Fruit fly (Drosophila melanogaster) whole organism, embryonic: Measurements from ENCODE around the gene CG11726.

Experiments
- Adf1 ChIP-seq: fragments of 200-800 bp; sonication (Bioruptor generic); IDR thresholded peaks from 2 replicates; pipeline ENCODE4 v1.3.6; 2022; ENCODE audit warnings: missing biosample characterization, missing genetic modification characterization
- Asciz ChIP-seq: fragments of 200-800 bp; sonication (Bioruptor generic); optimal IDR thresholded peaks from 2 replicates; lab custom pipeline; 2017; ENCODE audit warnings: missing biosample characterization, mild to moderate bottlenecking, missing genetic modification characterization, missing genetic modification reagents
- Blimp-1 ChIP-seq: fragments of 200-800 bp; sonication (Bioruptor generic); optimal IDR thresholded peaks from 3 replicates; lab custom pipeline; 2018; ENCODE audit warnings: missing biosample characterization, missing genetic modification characterization, mild to moderate bottlenecking, moderate library complexity, missing genetic modification reagents
- CG1024 ChIP-seq: fragments of 200-800 bp; sonication (Bioruptor generic); IDR thresholded peaks from 2 replicates; pipeline ENCODE4 v1.3.6; 2022; ENCODE audit warnings: missing biosample characterization, missing genetic modification characterization
- CG12104 ChIP-seq: fragments of 200-800 bp; sonication (Bioruptor generic); optimal IDR thresholded peaks from 3 replicates; lab custom pipeline; 2016; ENCODE audit warnings: missing biosample characterization, missing genetic modification characterization
- CG13296 ChIP-seq: fragments of 200-800 bp; sonication (Bioruptor generic); optimal IDR thresholded peaks from 3 replicates; lab custom pipeline; 2018; ENCODE audit warnings: missing biosample characterization, mild to moderate bottlenecking, missing genetic modification characterization
- CG15073 ChIP-seq: fragments of 200-800 bp; sonication (Bioruptor generic); optimal IDR thresholded peaks from 2 replicates; lab custom pipeline; 2016; ENCODE audit warnings: missing biosample characterization, missing genetic modification characterization
- CG16863 ChIP-seq: fragments of 200-800 bp; sonication (Bioruptor generic); optimal IDR thresholded peaks from 3 replicates; lab custom pipeline; 2016; ENCODE audit warnings: missing biosample characterization, missing genetic modification characterization
- CG17568 ChIP-seq: fragments of 200-800 bp; sonication (Bioruptor generic); optimal IDR thresholded peaks from 2 replicates; lab custom pipeline; 2018; ENCODE audit warnings: missing biosample characterization, mild to moderate bottlenecking, missing genetic modification characterization, moderate library complexity
- CG17802 ChIP-seq: fragments of 200-800 bp; sonication (Bioruptor generic); optimal IDR thresholded peaks from 2 replicates; lab custom pipeline; 2018; ENCODE audit warnings: missing biosample characterization, mild to moderate bottlenecking, missing genetic modification characterization, moderate library complexity
- CG18764 ChIP-seq: fragments of 200-800 bp; sonication (Bioruptor generic); optimal IDR thresholded peaks from 3 replicates; lab custom pipeline; 2016; ENCODE audit warnings: missing biosample characterization, missing genetic modification characterization
- CG2712 ChIP-seq: fragments of 200-800 bp; optimal IDR thresholded peaks from 3 replicates; lab custom pipeline; 2019; ENCODE audit warnings: missing biosample characterization, mild to moderate bottlenecking, missing genetic modification characterization, moderate library complexity
- CG30403 ChIP-seq: fragments of 200-800 bp; sonication (Bioruptor generic); optimal IDR thresholded peaks from 3 replicates; lab custom pipeline; 2016; ENCODE audit warnings: missing biosample characterization, missing genetic modification characterization
- CG33557 ChIP-seq: fragments of 200-800 bp; sonication (Bioruptor generic); optimal IDR thresholded peaks from 2 replicates; lab custom pipeline; 2019; ENCODE audit warnings: missing biosample characterization, mild to moderate bottlenecking, missing genetic modification characterization, moderate library complexity
- CG4730 ChIP-seq: fragments of 200-800 bp; sonication (Bioruptor generic); IDR thresholded peaks from 2 replicates; pipeline ENCODE4 v1.3.6; 2022; ENCODE audit warnings: missing biosample characterization, missing genetic modification characterization
- CG6689 ChIP-seq: fragments of 200-800 bp; sonication (Bioruptor generic); IDR thresholded peaks from 2 replicates; pipeline ENCODE4 v1.3.6; 2022; ENCODE audit warnings: missing biosample characterization, missing genetic modification characterization
- CG8359 ChIP-seq: fragments of 200-800 bp; sonication (Bioruptor generic); optimal IDR thresholded peaks from 2 replicates; lab custom pipeline; 2017; ENCODE audit warnings: missing biosample characterization, mild to moderate bottlenecking, missing genetic modification characterization, borderline replicate concordance
- CG8924 ChIP-seq: fragments of 200-800 bp; optimal IDR thresholded peaks from 3 replicates; lab custom pipeline; 2019; ENCODE audit warnings: missing biosample characterization, mild to moderate bottlenecking, missing genetic modification characterization, moderate library complexity
- Drgx ChIP-seq: fragments of 200-800 bp; sonication (Bioruptor generic); IDR thresholded peaks from 2 replicates; pipeline ENCODE4 v1.3.6; 2022; ENCODE audit warnings: missing biosample characterization, missing genetic modification characterization
- E2f1 ChIP-seq: fragments of 200-800 bp; sonication (Bioruptor generic); IDR thresholded peaks from 2 replicates; pipeline ENCODE4 v1.3.6; 2022; ENCODE audit warnings: missing biosample characterization, missing genetic modification characterization
- Hr3 ChIP-seq: fragments of 200-800 bp; sonication (Bioruptor generic); optimal IDR thresholded peaks from 3 replicates; lab custom pipeline; 2016; ENCODE audit warnings: missing biosample characterization, missing genetic modification characterization
- Hr78 ChIP-seq, 2 experiments: fragments of 200-800 bp in 1 of 2; fragments of >200 bp in 1 of 2; sonication (Bioruptor generic) in 1 of 2; optimal IDR thresholded peaks; 2 replicates each; lab custom pipeline; 2017 to 2019; ENCODE audit warnings: missing biosample characterization in 2 of 2, missing genetic modification characterization in 2 of 2, mild to moderate bottlenecking in 1 of 2, moderate library complexity in 1 of 2
- Oaz ChIP-seq: fragments of 200-800 bp; sonication (Bioruptor generic); IDR thresholded peaks from 2 replicates; pipeline ENCODE4 v1.3.6; 2022; ENCODE audit warnings: missing biosample characterization, missing genetic modification characterization
- Oli ChIP-seq: fragments of 200-800 bp; sonication (Bioruptor generic); optimal IDR thresholded peaks from 2 replicates; lab custom pipeline; 2018; ENCODE audit warnings: missing biosample characterization, mild to moderate bottlenecking, missing genetic modification characterization, moderate library complexity
- Pdp1 ChIP-seq, 2 experiments: fragments of 200-800 bp; sonication (Bioruptor generic); optimal IDR thresholded peaks; 3 replicates each; lab custom pipeline; 2016; ENCODE audit warnings: missing biosample characterization in 2 of 2, missing genetic modification characterization in 2 of 2, mild to moderate bottlenecking in 1 of 2, moderate library complexity in 1 of 2
- Rx ChIP-seq: fragments of 200-800 bp; sonication (Bioruptor generic); IDR thresholded peaks from 2 replicates; pipeline ENCODE4 v1.3.6; 2022; ENCODE audit warnings: missing biosample characterization, missing genetic modification characterization
- Taf1 ChIP-seq: fragments of 200-800 bp; sonication (Bioruptor generic); IDR thresholded peaks from 2 replicates; pipeline ENCODE4 v1.3.6; 2022; ENCODE audit warnings: missing biosample characterization, missing genetic modification characterization
- Vsx1 ChIP-seq: fragments of 200-800 bp; sonication (Bioruptor generic); optimal IDR thresholded peaks from 2 replicates; lab custom pipeline; 2017; ENCODE audit warnings: missing biosample characterization, mild to moderate bottlenecking, missing genetic modification characterization, missing genetic modification reagents
- ci ChIP-seq: fragments of 200-800 bp; sonication (Bioruptor generic); IDR thresholded peaks from 3 replicates; pipeline ENCODE4 v1.3.6; 2022; ENCODE audit warnings: missing biosample characterization, missing genetic modification characterization
- crol ChIP-seq: fragments of 200-800 bp; sonication (Bioruptor generic); IDR thresholded peaks from 2 replicates; pipeline ENCODE4 v1.3.6; 2022; ENCODE audit warnings: missing biosample characterization, missing genetic modification characterization
- eyg ChIP-seq: fragments of 200-800 bp; sonication (Bioruptor generic); optimal IDR thresholded peaks from 3 replicates; lab custom pipeline; 2016; ENCODE audit warnings: missing biosample characterization, missing genetic modification characterization
- fd64A ChIP-seq: fragments of 200-800 bp; sonication (Bioruptor generic); optimal IDR thresholded peaks from 3 replicates; lab custom pipeline; 2018; ENCODE audit warnings: missing biosample characterization, mild to moderate bottlenecking, missing genetic modification characterization
- fru ChIP-seq: fragments of >200 bp; optimal IDR thresholded peaks from 2 replicates; lab custom pipeline; 2017
- gfzf ChIP-seq: fragments of 200-800 bp; sonication (Bioruptor generic); optimal IDR thresholded peaks from 2 replicates; lab custom pipeline; 2016; ENCODE audit warnings: missing biosample characterization, mild to moderate bottlenecking, missing genetic modification characterization, moderate library complexity
- grn ChIP-seq: fragments of 200-800 bp; sonication (Bioruptor generic); optimal IDR thresholded peaks from 3 replicates; lab custom pipeline; 2017; ENCODE audit warnings: missing biosample characterization, missing genetic modification characterization
- her ChIP-seq: fragments of 200-800 bp; sonication (Bioruptor generic); optimal IDR thresholded peaks from 2 replicates; lab custom pipeline; 2016; ENCODE audit warnings: missing biosample characterization, missing genetic modification characterization
- hkb ChIP-seq, 2 experiments: fragments of 200-800 bp in 1 of 2; fragments of >200 bp in 1 of 2; sonication (Bioruptor generic) in 1 of 2; IDR thresholded peaks in 1 of 2; optimal IDR thresholded peaks in 1 of 2; 2 replicates each; pipeline versions ENCODE4 v1.3.6 to Lab custom; 2017 to 2022; ENCODE audit warnings: missing biosample characterization in 1 of 2, missing genetic modification characterization in 1 of 2
- kni ChIP-seq: fragments of 200-800 bp; sonication (Bioruptor generic); optimal IDR thresholded peaks from 3 replicates; lab custom pipeline; 2017; ENCODE audit warnings: mild to moderate bottlenecking, missing biosample characterization, missing genetic modification reagents, missing genetic modification characterization
- pan ChIP-seq, 4 experiments: fragments of >200 bp in 3 of 4; fragments of 200-800 bp in 1 of 4; sonication (Bioruptor generic) in 1 of 4; optimal IDR thresholded peaks in 3 of 4; IDR thresholded peaks in 1 of 4; 2 replicates each; pipeline versions ENCODE4 v1.3.6 to Lab custom; 2017 to 2022; ENCODE audit warnings: missing biosample characterization in 2 of 4, missing genetic modification characterization in 2 of 4, mixed read lengths in 1 of 4
- pb ChIP-seq: fragments of 200-800 bp; sonication (Bioruptor generic); optimal IDR thresholded peaks from 3 replicates; lab custom pipeline; 2016; ENCODE audit warnings: missing biosample characterization, missing genetic modification characterization
- pzg ChIP-seq: fragments of 200-800 bp; sonication (Bioruptor generic); optimal IDR thresholded peaks from 3 replicates; lab custom pipeline; 2018; ENCODE audit warnings: missing biosample characterization, mild to moderate bottlenecking, missing genetic modification characterization, moderate library complexity
- row ChIP-seq: fragments of 200-800 bp; sonication (Bioruptor generic); IDR thresholded peaks from 3 replicates; pipeline ENCODE4 v1.3.6; 2022; ENCODE audit warnings: missing biosample characterization, missing genetic modification characterization
- salm ChIP-seq: fragments of 200-800 bp; sonication (Bioruptor generic); optimal IDR thresholded peaks from 2 replicates; lab custom pipeline; 2018; ENCODE audit warnings: missing biosample characterization, mild to moderate bottlenecking, missing genetic modification characterization
- slbo ChIP-seq: fragments of 200-800 bp; sonication (Bioruptor generic); IDR thresholded peaks from 2 replicates; pipeline ENCODE4 v1.3.6; 2022; ENCODE audit warnings: missing biosample characterization, missing genetic modification characterization
- slp2 ChIP-seq: fragments of 200-800 bp; sonication (Bioruptor generic); optimal IDR thresholded peaks from 2 replicates; lab custom pipeline; 2016; ENCODE audit warnings: missing biosample characterization, missing genetic modification characterization
- tio ChIP-seq: fragments of 200-800 bp; sonication (Bioruptor generic); optimal IDR thresholded peaks from 2 replicates; lab custom pipeline; 2017; ENCODE audit warnings: missing biosample characterization, missing genetic modification characterization, inconsistent platforms
- wor ChIP-seq: fragments of 200-800 bp; sonication (Bioruptor generic); IDR thresholded peaks from 2 replicates; pipeline ENCODE4 v1.3.6; 2022; ENCODE audit warnings: missing biosample characterization, missing genetic modification characterization
- zfh2 ChIP-seq: fragments of 200-800 bp; sonication (Bioruptor generic); optimal IDR thresholded peaks from 2 replicates; lab custom pipeline; 2016; ENCODE audit warnings: missing biosample characterization, missing genetic modification characterization

The CG11726 gene

dm6 chr3L:11348971-11349907 is 45.3 kb upstream of the CG11726 start (continued):
- peak; percentile 52 for TF ChIP-seq CG33557
- no peak for TF ChIP-seq Pdp1 (GFP tag; optimal IDR thresholded peaks at IDR 0.05; lab: Kevin White, UChicago)
- peak; percentile 77 for TF ChIP-seq Blimp-1 (GFP tag; lab: Kevin White, UChicago)
- peak; percentile 91 for TF ChIP-seq row (GFP tag; lab: Robert Waterston, UW)
- no peak for TF ChIP-seq eyg (GFP tag; lab: Kevin White, UChicago)
- TF ChIP-seq CG4730 (GFP tag; lab: Robert Waterston, UW) = peak; percentile 82
- TF ChIP-seq CG2712 (tag; lab: Kevin White, UChicago) = peak; percentile 86
- peak; percentile 88 for TF ChIP-seq E2f1
- TF ChIP-seq Taf1 (GFP tag; lab: Robert Waterston, UW) = peak; percentile 71
- TF ChIP-seq pzg (GFP tag; lab: Kevin White, UChicago) = no peak
- peak; percentile 91 for TF ChIP-seq ci (GFP tag; lab: Robert Waterston, UW)
- no peak for TF ChIP-seq CG16863
- TF ChIP-seq hkb (optimal IDR thresholded peaks at IDR 0.05; lab: Kevin White, UChicago) = no peak
- peak; percentile 96 for TF ChIP-seq hkb (GFP tag; IDR thresholded peaks at IDR 0.05; lab: Robert Waterston, UW)
- no peak for TF ChIP-seq gfzf (GFP tag; lab: Kevin White, UChicago)
- TF ChIP-seq CG17802 (tag; lab: Kevin White, UChicago) = peak; percentile 60
- TF ChIP-seq CG30403 (GFP tag; lab: Kevin White, UChicago) = peak; percentile 70
- peak; percentile 61 for TF ChIP-seq CG1024 (GFP tag; lab: Robert Waterston, UW)
- TF ChIP-seq CG13296 (GFP tag; lab: Kevin White, UChicago) = peak; percentile 91
- TF ChIP-seq Oaz (GFP tag; lab: Robert Waterston, UW) = peak; percentile 71
- TF ChIP-seq CG8924 (tag; lab: Kevin White, UChicago) = peak; percentile 88
- TF ChIP-seq kni (GFP tag; lab: Kevin White, UChicago) = peak; percentile 77
- peak; percentile 60 for TF ChIP-seq crol
- peak; percentile 18 for TF ChIP-seq CG8359
- TF ChIP-seq Hr78 (GFP tag; optimal IDR thresholded peaks at IDR 0.05; lab: Kevin White, UChicago) = peak in 1 of 2 experiments; percentile 64
- TF ChIP-seq grn (GFP tag; lab: Kevin White, UChicago) = peak; percentile 91
- peak; percentile 83 for TF ChIP-seq tio (GFP tag; lab: Kevin White, UChicago)
- TF ChIP-seq pb = no peak
- TF ChIP-seq fd64A (GFP tag; lab: Kevin White, UChicago) = no peak
- TF ChIP-seq CG12104 (GFP tag; lab: Kevin White, UChicago) = peak; percentile 87
- TF ChIP-seq Drgx (GFP tag; lab: Robert Waterston, UW) = peak; percentile 87
- no peak for TF ChIP-seq CG15073 (GFP tag; lab: Kevin White, UChicago)
- no peak for TF ChIP-seq slp2 (GFP tag; lab: Kevin White, UChicago)
- TF ChIP-seq CG6689 (GFP tag; lab: Robert Waterston, UW) = peak; percentile 94
- TF ChIP-seq her (GFP tag; lab: Kevin White, UChicago) = no peak
- TF ChIP-seq CG18764 (GFP tag; lab: Kevin White, UChicago) = peak; percentile 39
- peak; percentile 74 for TF ChIP-seq Adf1 (GFP tag; lab: Robert Waterston, UW)
- peak; percentile 94 for TF ChIP-seq Oli (tag; lab: Kevin White, UChicago)
- TF ChIP-seq Hr3 (GFP tag; lab: Kevin White, UChicago) = peak; percentile 83
- TF ChIP-seq Rx (GFP tag; lab: Robert Waterston, UW) = peak; percentile 84
- peak; percentile 10 for TF ChIP-seq zfh2
- TF ChIP-seq Vsx1 = peak; percentile 90
- TF ChIP-seq fru (lab: Kevin White, UChicago) = no peak
- TF ChIP-seq CG17568 (GFP tag; lab: Kevin White, UChicago) = peak; percentile 82
- TF ChIP-seq slbo (GFP tag; lab: Robert Waterston, UW) = peak; percentile 93
- peak; percentile 83 for TF ChIP-seq Asciz (GFP tag; lab: Kevin White, UChicago)
- no peak for TF ChIP-seq pan (optimal IDR thresholded peaks at IDR 0.05; lab: Kevin White, UChicago)
- peak in 1 of 2 experiments; percentile 94 for TF ChIP-seq pan (GFP tag; optimal IDR thresholded peaks at IDR 0.05 in 1 of 2, IDR thresholded peaks at IDR 0.05 in 1 of 2)
- TF ChIP-seq wor (GFP tag; lab: Robert Waterston, UW) = peak; percentile 91
- peak; percentile 87 for TF ChIP-seq salm
